Worm (Caenorhabditis elegans): ENCODE measurements around the gene C18B10.6.

ce11 chrV:7454236-7454635 lies 26.6 kb downstream of the C18B10.6 start, which contains the start of gene try-8:
- TF ChIP-seq med-1 (GFP tag; optimal IDR thresholded peaks at IDR 0.05; ENCODE audit: insufficient read depth) (no peak), flt-1 (GFP tag; IDR thresholded peaks at IDR 0.05) (no peak), ref-1 (GFP tag; conservative IDR thresholded peaks at IDR 0.05) (no peak), T22C8.4 (GFP tag; IDR thresholded peaks at IDR 0.05) (no peak), ztf-23 (GFP tag; IDR thresholded peaks at IDR 0.05) (no peak), klf-2 (GFP tag; conservative IDR thresholded peaks at IDR 0.05) (no peak), tab-1 (GFP tag; IDR thresholded peaks at IDR 0.05) (no peak), cog-1 (tag; optimal IDR thresholded peaks at IDR 0.05) (no peak)

All from whole organism, midembryonic.